Worm (Caenorhabditis elegans): ENCODE data around the gene drh-1.

DNA sequence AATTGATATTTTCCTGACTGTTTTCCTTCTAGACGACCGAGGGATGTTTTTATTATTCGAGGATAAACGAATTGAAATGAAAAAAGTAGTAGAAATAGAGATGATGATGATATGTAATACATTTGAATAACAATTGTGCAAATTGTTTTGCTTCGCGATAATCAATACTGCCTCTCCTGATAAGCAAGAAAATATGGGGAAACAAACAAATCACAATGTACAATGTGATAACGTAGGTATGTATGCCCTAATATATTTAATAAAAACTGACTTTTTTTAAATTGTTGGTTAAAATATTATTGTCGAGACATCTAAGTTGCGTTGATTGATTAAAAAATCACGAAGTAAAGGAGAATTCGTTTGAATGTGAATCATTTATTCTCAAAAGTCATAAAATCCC is 14.6 kb upstream of the drh-1 start, which contains the start of gene cest-5.2:
- TF ChIP-seq mxl-3 (GFP tag; optimal IDR thresholded peaks at IDR 0.05): no peak
- no peak for TF ChIP-seq madf-5 (GFP tag; IDR thresholded peaks at IDR 0.05)
- TF ChIP-seq pha-4 (GFP tag; IDR thresholded peaks at IDR 0.05): no peak
- TF ChIP-seq pha-4 (tag; optimal IDR thresholded peaks at IDR 0.05): no peak
- TF ChIP-seq attf-4 (tag; optimal IDR thresholded peaks at IDR 0.05): no peak

All from whole organism, L4 larva.